Fruit fly (Drosophila melanogaster) whole organism, prepupa: ENCODE data around the gene Osi12.

Experiments used
- CG10631 ChIP-seq: fragments of 200-800 bp; sonication (Bioruptor generic); optimal IDR thresholded peaks from 2 replicates; lab custom pipeline; 2016; ENCODE audit warnings: missing biosample characterization, missing genetic modification characterization
- CG10669 ChIP-seq: fragments of 200-800 bp; sonication (Bioruptor generic); optimal IDR thresholded peaks from 3 replicates; lab custom pipeline; 2018; ENCODE audit warnings: missing biosample characterization, mild to moderate bottlenecking, missing genetic modification characterization, moderate library complexity
- CG11294 ChIP-seq: fragments of 200-800 bp; sonication (Bioruptor generic); IDR thresholded peaks from 2 replicates; pipeline ENCODE4 v1.3.6; 2022; ENCODE audit warnings: missing biosample characterization, missing genetic modification characterization
- CG11762 ChIP-seq: fragments of 200-800 bp; sonication (Bioruptor generic); optimal IDR thresholded peaks from 3 replicates; lab custom pipeline; 2016; ENCODE audit warnings: missing biosample characterization, missing genetic modification characterization; ENCODE audit not compliant: insufficient read depth
- CG15336 ChIP-seq: fragments of 200-800 bp; sonication (Bioruptor generic); IDR thresholded peaks from 2 replicates; pipeline ENCODE4 v1.3.6; 2022; ENCODE audit warnings: missing biosample characterization, missing genetic modification characterization
- CG1621 ChIP-seq: fragments of 200-800 bp; sonication (Bioruptor generic); optimal IDR thresholded peaks from 3 replicates; lab custom pipeline; 2018; ENCODE audit warnings: missing biosample characterization, mild to moderate bottlenecking, missing genetic modification characterization
- CG3032 ChIP-seq: fragments of 200-800 bp; optimal IDR thresholded peaks from 2 replicates; lab custom pipeline; 2019; ENCODE audit warnings: missing biosample characterization, mild to moderate bottlenecking, missing genetic modification characterization, moderate library complexity
- CG32006 ChIP-seq: fragments of 200-800 bp; sonication (Bioruptor generic); optimal IDR thresholded peaks from 3 replicates; lab custom pipeline; 2017; ENCODE audit warnings: missing biosample characterization, mild to moderate bottlenecking, missing genetic modification characterization
- CG34406 ChIP-seq: fragments of 200-800 bp; sonication (Bioruptor generic); optimal IDR thresholded peaks from 3 replicates; lab custom pipeline; 2016; ENCODE audit warnings: missing biosample characterization, missing genetic modification characterization
- CG3919 ChIP-seq: fragments of 200-800 bp; sonication (Bioruptor generic); optimal IDR thresholded peaks from 3 replicates; lab custom pipeline; 2016; ENCODE audit warnings: missing biosample characterization, missing genetic modification characterization
- CG6276 ChIP-seq: fragments of 200-800 bp; sonication (Bioruptor generic); optimal IDR thresholded peaks from 2 replicates; lab custom pipeline; 2017; ENCODE audit warnings: missing biosample characterization, mild to moderate bottlenecking, missing genetic modification characterization
- CG6792 ChIP-seq: fragments of 200-800 bp; sonication (Bioruptor generic); optimal IDR thresholded peaks from 3 replicates; lab custom pipeline; 2016; ENCODE audit warnings: missing biosample characterization, missing genetic modification characterization
- CG7368 ChIP-seq: fragments of 200-800 bp; sonication (Bioruptor generic); optimal IDR thresholded peaks from 3 replicates; lab custom pipeline; 2016; ENCODE audit warnings: missing biosample characterization, missing genetic modification characterization
- CG8119 ChIP-seq: fragments of 200-800 bp; sonication (Bioruptor generic); IDR thresholded peaks from 3 replicates; pipeline ENCODE4 v1.3.6; 2022; ENCODE audit warnings: missing biosample characterization, missing genetic modification characterization
- CG8632 ChIP-seq: fragments of 200-800 bp; sonication (Bioruptor generic); optimal IDR thresholded peaks from 3 replicates; lab custom pipeline; 2016; ENCODE audit warnings: missing biosample characterization, missing genetic modification characterization
- Eip75B ChIP-seq: fragments of 200-800 bp; sonication (Bioruptor generic); optimal IDR thresholded peaks from 3 replicates; lab custom pipeline; 2016; ENCODE audit warnings: missing biosample characterization, missing genetic modification characterization
- Eip78C ChIP-seq: fragments of 200-800 bp; sonication (Bioruptor generic); peaks from one replicate; lab custom pipeline; 2016; ENCODE audit warnings: missing biosample characterization, missing genetic modification characterization
- Ets96B ChIP-seq: fragments of 200-800 bp; optimal IDR thresholded peaks from 2 replicates; lab custom pipeline; 2019; ENCODE audit warnings: missing biosample characterization, mild to moderate bottlenecking, missing genetic modification characterization, moderate library complexity
- Hr38 ChIP-seq: sonication (Bioruptor generic); optimal IDR thresholded peaks from 2 replicates; lab custom pipeline; 2016; ENCODE audit warnings: missing biosample characterization, missing genetic modification characterization
- Hr39 ChIP-seq: fragments of 200-800 bp; sonication (Bioruptor generic); optimal IDR thresholded peaks from 2 replicates; lab custom pipeline; 2016; ENCODE audit warnings: missing biosample characterization, missing genetic modification characterization
- Hr4 ChIP-seq: fragments of 200-800 bp; sonication (Bioruptor generic); optimal IDR thresholded peaks from 3 replicates; lab custom pipeline; 2016; ENCODE audit warnings: missing biosample characterization, missing genetic modification characterization
- Met ChIP-seq: fragments of 200-800 bp; sonication (Bioruptor generic); optimal IDR thresholded peaks from 3 replicates; lab custom pipeline; 2016; ENCODE audit warnings: missing biosample characterization, missing genetic modification characterization
- Sox14 ChIP-seq: fragments of 200-800 bp; sonication (Bioruptor generic); optimal IDR thresholded peaks from 3 replicates; lab custom pipeline; 2016; ENCODE audit warnings: missing biosample characterization, missing genetic modification characterization
- dac ChIP-seq: fragments of 200-800 bp; sonication (Bioruptor generic); optimal IDR thresholded peaks from 2 replicates; lab custom pipeline; 2017; ENCODE audit warnings: missing biosample characterization, mild to moderate bottlenecking, missing genetic modification characterization
- dsx ChIP-seq: fragments of 200-800 bp; optimal IDR thresholded peaks from 3 replicates; lab custom pipeline; 2019; ENCODE audit warnings: missing biosample characterization, mild to moderate bottlenecking, missing genetic modification characterization, moderate library complexity; ENCODE audit not compliant: poor library complexity, severe bottlenecking
- eg ChIP-seq: fragments of 200-800 bp; sonication (Bioruptor generic); IDR thresholded peaks from 3 replicates; pipeline ENCODE4 v1.3.6; 2022; ENCODE audit warnings: missing biosample characterization, missing genetic modification characterization
- fkh ChIP-seq: fragments of 200-800 bp; sonication (Bioruptor generic); optimal IDR thresholded peaks from 3 replicates; lab custom pipeline; 2017; ENCODE audit warnings: missing biosample characterization, mild to moderate bottlenecking, missing genetic modification characterization, moderate library complexity
- lz ChIP-seq: fragments of 200-800 bp; sonication (Bioruptor generic); optimal IDR thresholded peaks from 3 replicates; lab custom pipeline; 2016; ENCODE audit warnings: missing biosample characterization, missing genetic modification characterization
- pdm3 ChIP-seq: fragments of 200-800 bp; sonication (Bioruptor generic); optimal IDR thresholded peaks from 3 replicates; lab custom pipeline; 2016; ENCODE audit warnings: missing biosample characterization, missing genetic modification characterization
- salr ChIP-seq, 2 experiments: fragments of 200-800 bp; sonication (Bioruptor generic); optimal IDR thresholded peaks; 3 replicates each; lab custom pipeline; 2016 to 2018; ENCODE audit warnings: missing biosample characterization in 2 of 2, missing genetic modification characterization in 2 of 2, mild to moderate bottlenecking in 1 of 2
- spab ChIP-seq: fragments of 200-800 bp; sonication (Bioruptor generic); optimal IDR thresholded peaks from 2 replicates; lab custom pipeline; 2017; ENCODE audit warnings: missing biosample characterization, mild to moderate bottlenecking, missing genetic modification characterization, missing genetic modification reagents
- ss ChIP-seq, 2 experiments: fragments of 200-800 bp; sonication (Bioruptor generic); optimal IDR thresholded peaks; 2 replicates in 1 of 2; 3 replicates in 1 of 2; lab custom pipeline; 2017 to 2018; ENCODE audit warnings: mild to moderate bottlenecking in 2 of 2, missing biosample characterization in 2 of 2, missing genetic modification characterization in 2 of 2, moderate library complexity in 1 of 2
- svp ChIP-seq: fragments of 200-800 bp; sonication (Bioruptor generic); peaks from one replicate; lab custom pipeline; 2016; ENCODE audit warnings: missing biosample characterization, missing genetic modification characterization

The Osi12 gene

DNA sequence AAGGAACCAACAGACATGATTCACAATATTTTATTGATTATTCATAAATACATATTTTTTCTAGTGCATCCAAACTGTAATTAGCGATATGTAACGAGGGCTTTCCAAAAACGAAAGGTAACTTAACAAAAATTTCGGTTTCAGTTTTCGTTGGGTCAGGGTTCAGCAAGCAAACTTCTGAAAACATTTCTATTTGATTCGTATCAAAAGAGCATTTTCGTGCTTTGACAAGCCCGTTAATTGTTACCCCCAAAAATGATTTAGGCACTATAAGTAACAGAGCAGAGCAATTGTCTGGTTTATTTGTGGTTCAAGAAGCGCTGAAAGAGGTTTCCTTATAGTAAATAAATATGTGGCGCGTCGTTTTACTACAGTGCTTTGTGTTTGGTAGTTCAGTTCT, 12.4 kb upstream of the Osi12 start, which contains the start of gene Osi10b:
TSS of gene Osi10b (plus strand) at position 301 of the 400 bp plus-strand sequence.
- TF ChIP-seq ss (GFP tag; optimal IDR thresholded peaks at IDR 0.05; lab: Kevin White, UChicago): no peak
- TF ChIP-seq CG11762 (GFP tag; lab: Kevin White, UChicago): no peak
- TF ChIP-seq dsx (GFP tag; lab: Kevin White, UChicago): no peak

DNA sequence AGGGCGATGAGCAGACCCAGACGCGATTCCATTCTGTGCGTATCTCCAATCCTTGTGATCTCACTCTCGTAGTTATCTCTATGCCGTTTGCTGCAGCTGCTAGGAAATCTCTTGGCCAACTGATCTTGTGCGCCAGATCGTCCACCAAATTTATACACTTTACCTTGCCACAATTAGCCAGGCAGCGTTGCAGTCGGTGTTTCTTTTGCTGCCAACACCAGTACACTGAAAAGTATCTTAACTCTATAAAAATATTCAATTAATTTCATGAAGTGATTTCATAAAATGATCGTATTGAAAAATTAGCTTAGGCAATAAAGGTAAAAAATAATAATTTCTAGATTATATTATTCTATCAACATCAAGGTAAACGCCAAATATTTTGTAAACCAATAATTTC, 9.7 kb upstream of the Osi12 start, which contains the start of gene Osi11:
TSS of gene Osi11 (minus strand) at position 101 of the 400 bp plus-strand sequence.
- no peak for TF ChIP-seq Sox14 (GFP tag; lab: Kevin White, UChicago)
- peak; percentile 10 for TF ChIP-seq Eip78C (GFP tag; lab: Kevin White, UChicago)

DNA sequence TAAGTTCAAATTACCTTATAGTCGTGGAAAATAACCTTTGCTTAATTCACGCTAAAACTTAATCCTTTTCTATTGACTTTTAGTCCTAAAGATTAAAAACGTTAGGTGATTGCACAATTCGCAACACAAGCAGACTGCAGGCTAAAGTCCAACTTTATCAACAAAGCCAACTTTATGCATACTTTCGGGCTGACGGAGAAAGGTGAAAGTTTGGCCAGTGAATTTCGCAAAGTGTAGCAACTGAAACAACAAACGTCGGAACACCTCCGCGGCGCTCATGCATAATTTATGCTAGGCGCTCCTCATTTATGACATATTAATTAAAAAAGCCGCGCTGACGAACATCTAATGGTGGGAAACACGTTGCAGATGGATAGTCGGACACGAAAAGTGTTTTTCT, 8.3 kb upstream of the Osi12 start:
- TF ChIP-seq CG6276 (GFP tag; lab: Kevin White, UChicago): peak; percentile 60
- TF ChIP-seq Hr38 (GFP tag; lab: Kevin White, UChicago): no peak
- TF ChIP-seq eg (GFP tag; lab: Robert Waterston, UW): 0 out of 3 replicates have a peak, but pooled peaks have one; percentile 33

DNA sequence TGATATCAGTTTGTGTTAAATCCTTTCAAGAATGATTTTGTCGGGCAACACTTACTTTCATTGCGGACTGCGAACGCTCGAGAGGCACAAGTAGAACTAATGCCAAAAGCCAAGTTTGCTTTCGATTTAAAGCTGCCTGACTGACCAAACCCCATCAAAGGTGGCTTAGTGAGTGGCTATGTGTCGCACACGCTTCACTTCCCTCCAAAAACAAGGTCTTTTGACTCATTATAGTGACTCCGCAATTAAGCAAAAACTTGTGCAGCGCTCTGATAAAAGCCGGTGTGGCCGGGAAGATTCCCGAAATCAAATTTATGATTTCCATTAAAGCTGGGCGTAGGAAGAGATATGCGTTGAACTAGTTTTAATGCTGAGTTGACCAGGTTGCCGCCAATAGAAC, 6.8 kb downstream of the Osi12 start, which contains the start of gene CG15597:
TSS of gene CG15597 (minus strand) at position 101 of the 400 bp plus-strand sequence.
- TF ChIP-seq Hr38 (GFP tag; lab: Kevin White, UChicago) (no peak), lz (GFP tag; lab: Kevin White, UChicago) (no peak), Met (GFP tag; lab: Kevin White, UChicago) (no peak), fkh (GFP tag; lab: Kevin White, UChicago) (no peak), CG3032 (no peak), CG3919 (no peak), CG34406 (GFP tag; lab: Kevin White, UChicago) (no peak), CG8119 (GFP tag; lab: Robert Waterston, UW) (no peak), CG10631 (no peak), CG1621 (tag; lab: Kevin White, UChicago) (no peak), CG15336 (GFP tag; lab: Robert Waterston, UW) (no peak), pdm3 (GFP tag; lab: Kevin White, UChicago) (no peak)

DNA sequence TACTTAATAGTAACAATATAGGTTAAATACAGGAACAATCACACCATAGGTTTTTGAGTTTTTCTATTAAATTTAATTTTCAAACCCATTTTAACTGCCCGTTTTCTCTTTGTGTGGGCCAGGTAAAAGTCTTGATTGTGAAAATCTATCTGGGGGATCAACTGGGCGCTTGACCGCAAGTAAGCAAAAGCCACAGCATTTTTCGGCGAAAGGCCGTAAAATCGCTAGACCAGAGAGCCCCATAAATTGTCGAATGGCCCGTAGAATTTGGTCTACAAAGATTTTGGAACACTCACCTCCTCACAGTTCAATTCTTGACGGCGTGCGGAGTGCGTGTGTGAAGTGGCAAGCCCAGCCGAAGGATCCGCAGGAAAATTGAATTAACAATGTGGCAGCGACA, 9.1 kb downstream of the Osi12 start, which contains the start of gene CG15594:
TSS of gene CG15594 (plus strand) at position 301 of the 400 bp plus-strand sequence.
- TF ChIP-seq Hr39 (GFP tag; lab: Kevin White, UChicago) (no peak), svp (GFP tag; lab: Kevin White, UChicago) (peak; percentile 15)
- TF ChIP-seq, all 60 proteins: peak for 1

DNA sequence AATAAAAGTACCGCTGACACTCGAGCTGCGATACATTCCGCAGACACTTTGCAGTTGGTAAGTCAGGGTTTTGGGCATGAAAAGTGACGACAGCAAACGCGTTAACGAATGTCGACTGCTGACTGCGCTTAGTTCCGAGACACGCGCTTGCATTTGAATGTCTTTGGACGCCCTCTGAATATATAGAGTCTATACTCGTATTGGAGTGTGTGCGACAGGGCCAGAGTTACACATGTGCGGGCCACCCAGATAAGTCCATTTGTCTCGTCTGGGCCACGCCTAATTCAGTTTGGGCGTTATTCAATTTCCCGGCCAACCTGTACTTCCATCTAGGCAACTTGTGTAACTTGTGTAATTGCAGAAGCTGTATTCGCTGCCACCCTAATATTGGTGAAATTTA, 12.0 kb downstream of the Osi12 start:
- TF ChIP-seq CG10669 (GFP tag; lab: Kevin White, UChicago): no peak
- TF ChIP-seq Eip78C (GFP tag; lab: Kevin White, UChicago): no peak
- no peak for TF ChIP-seq salr (GFP tag; optimal IDR thresholded peaks at IDR 0.05; lab: Kevin White, UChicago)
- TF ChIP-seq dac (GFP tag; lab: Kevin White, UChicago): no peak
- no peak for TF ChIP-seq CG6792 (GFP tag; lab: Kevin White, UChicago)
- no peak for TF ChIP-seq dsx (GFP tag; lab: Kevin White, UChicago)
- no peak for TF ChIP-seq Eip75B (GFP tag; lab: Kevin White, UChicago)
- no peak for TF ChIP-seq Hr4

DNA sequence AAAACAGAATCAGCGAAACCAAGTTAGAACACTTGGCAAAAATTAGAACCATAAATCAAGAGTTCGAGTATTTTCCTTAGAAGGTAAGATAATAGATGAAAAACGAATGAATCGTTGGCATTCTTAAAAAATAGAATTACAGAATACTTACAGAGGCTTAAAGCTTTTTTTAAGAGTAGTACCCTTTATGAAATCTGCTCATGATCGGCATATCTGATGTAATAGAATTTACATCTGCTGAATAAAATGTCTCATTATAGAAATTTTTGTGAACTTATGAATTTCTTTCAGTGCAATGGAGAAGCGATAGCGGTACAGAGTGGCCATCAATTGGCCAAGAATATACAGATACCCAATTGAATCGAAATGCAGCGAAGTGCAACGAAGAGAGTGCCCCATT, 13.1 kb downstream of the Osi12 start, which contains the start of gene Osi13:
TSS of gene Osi13 (plus strand) at position 301 of the 400 bp plus-strand sequence.
- TF ChIP-seq Ets96B (tag; lab: Kevin White, UChicago): no peak
- TF ChIP-seq CG6276 (GFP tag; lab: Kevin White, UChicago): no peak
- TF ChIP-seq fkh (GFP tag; lab: Kevin White, UChicago): no peak
- TF ChIP-seq CG11294 (GFP tag; lab: Robert Waterston, UW): no peak
- TF ChIP-seq CG6792 (GFP tag; lab: Kevin White, UChicago): no peak
- no peak for TF ChIP-seq spab (GFP tag; lab: Kevin White, UChicago)
- peak; percentile 3 for TF ChIP-seq CG32006 (GFP tag; lab: Kevin White, UChicago)
- no peak for TF ChIP-seq CG7368 (GFP tag; lab: Kevin White, UChicago)
- TF ChIP-seq CG8632: no peak
